Worm (Caenorhabditis elegans) whole organism, midembryonic: ENCODE measurements around the gene C02F5.5.

Source experiments
- flt-1 ChIP-seq: fragments of 200-800 bp; sonication (Bioruptor generic); IDR thresholded peaks from 2 replicates; pipeline ENCODE4 v1.3.6; 2022; ENCODE audit warnings: missing genetic modification characterization, missing compliant biosample characterization
- klf-2 ChIP-seq: fragments of 200-800 bp; sonication (Bioruptor generic); conservative IDR thresholded peaks from 2 replicates; pipeline ENCODE4 v1.3.6; 2022; ENCODE audit warnings: missing genetic modification reagents, missing genetic modification characterization, missing compliant biosample characterization
- med-1 ChIP-seq: sonication (generic microtip); optimal IDR thresholded peaks from 2 replicates; lab custom pipeline; 2017; ENCODE audit warnings: missing genetic modification characterization, mild to moderate bottlenecking, missing compliant biosample characterization, antibody characterized with exemption, missing genetic modification reagents; ENCODE audit not compliant: insufficient read depth
- ref-1 ChIP-seq: fragments of 200-800 bp; sonication (Bioruptor generic); conservative IDR thresholded peaks from 2 replicates; pipeline ENCODE4 v1.3.6; 2022; ENCODE audit warnings: missing genetic modification reagents, missing genetic modification characterization, missing compliant biosample characterization

DNA sequence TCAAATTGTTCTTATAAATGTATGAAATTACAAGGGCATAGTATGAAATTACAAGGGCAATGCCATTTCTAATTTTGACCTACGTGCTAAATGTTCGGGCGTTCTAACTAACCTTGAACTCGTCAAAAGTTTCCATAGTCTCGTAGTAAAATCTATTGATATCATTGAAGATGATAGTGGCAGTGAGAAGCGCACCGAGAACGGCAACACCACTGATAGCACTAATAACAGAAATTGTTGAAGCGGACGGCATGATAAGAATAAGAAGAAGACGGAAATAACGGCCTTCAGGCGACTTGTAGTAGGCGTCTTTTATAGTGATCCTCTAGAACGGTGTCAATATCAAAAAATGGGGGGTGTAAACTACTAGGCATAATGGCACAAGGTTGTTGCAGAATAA is 27.4 kb downstream of the C02F5.5 start, which contains the start of gene col-91:
- TF ChIP-seq flt-1 (GFP tag; lab: Robert Waterston, UW), result no peak
- no peak for TF ChIP-seq med-1 (GFP tag; lab: Kevin White, UChicago)
- TF ChIP-seq klf-2 (GFP tag; lab: Robert Waterston, UW), result no peak
- no peak for TF ChIP-seq ref-1 (GFP tag; lab: Robert Waterston, UW)
